Fruit fly (Drosophila melanogaster): Measurements from ENCODE around the gene Tdh.
A peak's percentile ranks its signal among the peaks of the same experiment; 100 is the strongest.

The Tdh gene

DNA sequence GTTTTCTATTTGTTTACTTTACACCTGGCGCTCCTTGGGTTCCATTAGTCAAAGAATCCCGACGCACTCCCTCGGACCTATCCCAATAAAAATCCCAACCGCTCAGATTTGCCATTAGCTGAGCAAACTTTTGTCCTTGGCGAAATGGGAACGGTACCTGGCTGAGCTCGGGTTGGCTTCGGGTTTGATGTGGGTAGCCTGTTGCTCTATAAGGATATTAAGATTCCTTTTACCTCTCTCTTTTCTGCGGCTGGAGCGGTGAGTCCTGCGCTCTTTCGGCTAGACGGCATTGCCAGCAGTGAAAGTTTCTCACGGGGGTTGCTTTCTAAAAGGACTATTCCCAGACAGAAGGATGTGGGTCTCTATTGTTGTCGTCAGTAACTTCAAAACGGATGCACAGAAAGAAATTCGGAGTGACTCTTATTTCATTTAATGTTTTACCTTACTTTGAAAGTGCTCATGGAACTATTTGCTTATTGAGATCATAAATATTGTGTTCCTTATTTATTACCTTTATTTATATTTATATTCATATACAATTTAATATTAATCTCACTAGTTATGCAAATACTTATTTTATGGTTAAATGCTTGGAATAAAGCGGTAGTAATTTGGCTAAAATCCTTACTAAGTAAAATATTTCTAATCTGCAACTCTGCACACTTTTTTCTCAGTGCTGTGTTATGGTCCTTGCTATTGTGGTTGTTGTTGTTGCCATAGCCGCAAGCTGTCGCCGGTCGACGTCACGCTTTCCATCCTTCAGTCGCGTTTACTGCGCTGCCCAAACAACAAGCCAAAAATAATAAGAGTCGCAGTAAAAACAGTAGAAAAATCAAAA is 24.9 kb upstream of the Tdh start, which contains the start of gene CG5910 (continued):
- TF ChIP-seq E2f1 (GFP tag; IDR thresholded peaks at IDR 0.05) (peak; percentile 70), CG12104 (GFP tag; optimal IDR thresholded peaks at IDR 0.05) (peak; percentile 84), CG30431 (GFP tag; optimal IDR thresholded peaks at IDR 0.05) (peak; percentile 69), CG14050 (GFP tag; IDR thresholded peaks at IDR 0.05) (peak; percentile 54; the same call in 1 of the 3 replicates), wdn (GFP tag; IDR thresholded peaks at IDR 0.05) (peak; percentile 72), trem (tag; optimal IDR thresholded peaks at IDR 0.05) (peak; percentile 89), Elba2 (GFP tag; optimal IDR thresholded peaks at IDR 0.05) (no peak), pfk (GFP tag; optimal IDR thresholded peaks at IDR 0.05) (no peak), Dad (GFP tag; optimal IDR thresholded peaks at IDR 0.05) (no peak), gfzf (GFP tag; optimal IDR thresholded peaks at IDR 0.05) (no peak), ATbp (GFP tag; optimal IDR thresholded peaks at IDR 0.05) (peak; percentile 85), CG6654 (GFP tag; optimal IDR thresholded peaks at IDR 0.05) (peak; percentile 60), zen2 (GFP tag; IDR thresholded peaks at IDR 0.05; ENCODE audit: partially characterized antibody) (no peak), Rx (GFP tag; IDR thresholded peaks at IDR 0.05) (0 out of 2 replicates have a peak, but pooled peaks have one; percentile 31), emc (GFP tag; optimal IDR thresholded peaks at IDR 0.05) (no peak), Fer1 (GFP tag; optimal IDR thresholded peaks at IDR 0.05) (peak; percentile 95), lola (GFP tag; optimal IDR thresholded peaks at IDR 0.05) (peak in 1 of 3 experiments; percentile 93), NfI (GFP tag; optimal IDR thresholded peaks at IDR 0.05) (peak; percentile 84), CG31388 (GFP tag; optimal IDR thresholded peaks at IDR 0.05) (peak; percentile 70), toy (GFP tag; IDR thresholded peaks at IDR 0.05) (peak; percentile 36; the same call in 1 of the 2 replicates), tx (GFP tag; optimal IDR thresholded peaks at IDR 0.05) (peak; percentile 14), ken (GFP tag; IDR thresholded peaks at IDR 0.05) (0 out of 3 replicates have a peak, but pooled peaks have one; percentile 32), Asciz (GFP tag; optimal IDR thresholded peaks at IDR 0.05) (peak; percentile 78), HLH4C (GFP tag; IDR thresholded peaks at IDR 0.05; ENCODE audit: partially characterized antibody) (no peak), ewg (GFP tag; optimal IDR thresholded peaks at IDR 0.05) (peak; percentile 69), pan (optimal IDR thresholded peaks at IDR 0.05) (no peak), pan (GFP tag; optimal IDR thresholded peaks at IDR 0.05 in 1 of 2, IDR thresholded peaks at IDR 0.05 in 1 of 2) (peak in 1 of 2 experiments; percentile 73), CG13424 (tag; optimal IDR thresholded peaks at IDR 0.05) (peak; percentile 94), Poxn (GFP tag; IDR thresholded peaks at IDR 0.05) (0 out of 2 replicates have a peak, but pooled peaks have one; percentile 18), Adf1 (GFP tag; IDR thresholded peaks at IDR 0.05) (0 out of 2 replicates have a peak, but pooled peaks have one; percentile 44), CG12299 (tag; optimal IDR thresholded peaks at IDR 0.05) (peak; percentile 87), bsh (GFP tag; optimal IDR thresholded peaks at IDR 0.05) (peak; percentile 25 to 89), ash1 (GFP tag; optimal IDR thresholded peaks at IDR 0.05) (no peak), Drgx (GFP tag; IDR thresholded peaks at IDR 0.05) (no peak), C15 (GFP tag; IDR thresholded peaks at IDR 0.05) (0 out of 3 replicates have a peak, but pooled peaks have one; percentile 55), CG3065 (GFP tag; optimal IDR thresholded peaks at IDR 0.05) (peak; percentile 73), CG10979 (tag; optimal IDR thresholded peaks at IDR 0.05) (peak; percentile 95), HHEX (GFP tag; optimal IDR thresholded peaks at IDR 0.05) (peak; percentile 89), sqz (GFP tag; optimal IDR thresholded peaks at IDR 0.05) (no peak), Hey (tag; optimal IDR thresholded peaks at IDR 0.05) (no peak), H2.0 (GFP tag; IDR thresholded peaks at IDR 0.05) (peak; percentile 64), slbo (GFP tag; IDR thresholded peaks at IDR 0.05) (peak; percentile 83), CG10209 (GFP tag; optimal IDR thresholded peaks at IDR 0.05) (peak; percentile 89), B-H1 (GFP tag; IDR thresholded peaks at IDR 0.05) (peak; percentile 65; the same call in 2 of the 3 replicates), CG7357 (GFP tag; IDR thresholded peaks at IDR 0.05) (peak; percentile 83), CkIIα-i1 (GFP tag; IDR thresholded peaks at IDR 0.05) (no peak), klu (GFP tag; IDR thresholded peaks at IDR 0.05) (peak; percentile 72), CG6272 (GFP tag; IDR thresholded peaks at IDR 0.05) (peak; percentile 54; the same call in 1 of the 2 replicates)
